Worm (Caenorhabditis elegans): Measurements from ENCODE around the gene irg-6.

The irg-6 gene

ce11 chrIV:12865884-12866283 is 48.9 kb downstream of the irg-6 start, which contains the start of gene clec-186 (continued):
- TF ChIP-seq madf-9 (GFP tag; conservative IDR thresholded peaks at IDR 0.05) (no peak), dmd-6 (GFP tag; IDR thresholded peaks at IDR 0.05) (peak; percentile 95), snpc-1.2 (GFP tag; IDR thresholded peaks at IDR 0.05) (no peak), zag-1 (tag; optimal IDR thresholded peaks at IDR 0.05) (no peak), tag-97 (GFP tag; IDR thresholded peaks at IDR 0.05) (no peak), snpc-4 (tag; optimal IDR thresholded peaks at IDR 0.05) (no peak), saeg-2 (GFP tag; IDR thresholded peaks at IDR 0.05) (no peak), egl-27 (tag; optimal IDR thresholded peaks at IDR 0.05) (no peak), fos-1 (tag; optimal IDR thresholded peaks at IDR 0.05) (no peak), dmd-9 (GFP tag; IDR thresholded peaks at IDR 0.05) (no peak)

Measured in whole organism, L4 larva.